Worm (Caenorhabditis elegans): Measurements from ENCODE around the gene cnnm-5.

DNA sequence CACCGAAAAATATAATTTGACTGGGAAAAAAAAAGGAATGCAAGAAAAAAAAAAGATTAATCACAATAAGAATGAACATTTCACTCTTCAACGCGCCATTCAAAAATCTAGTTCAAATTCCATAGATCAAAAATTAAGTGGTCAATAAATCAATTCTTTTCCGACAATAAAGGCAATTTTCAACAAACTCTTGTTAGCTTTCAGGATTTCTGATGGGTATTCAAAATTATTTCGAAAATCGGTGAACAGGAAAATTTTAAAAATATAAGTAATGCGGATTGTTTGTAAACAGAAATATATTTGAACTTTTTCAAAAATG, 28.1 kb downstream of the cnnm-5 start:
- no peak for TF ChIP-seq fkh-4 (tag; optimal IDR thresholded peaks at IDR 0.05; ENCODE audit: borderline replicate concordance)
- TF ChIP-seq egl-13 (tag; optimal IDR thresholded peaks at IDR 0.05), result no peak
- TF ChIP-seq snpc-4 (tag; optimal IDR thresholded peaks at IDR 0.05), result no peak
- TF ChIP-seq nhr-77 (tag; optimal IDR thresholded peaks at IDR 0.05), result no peak
- TF ChIP-seq tbx-2 (tag; optimal IDR thresholded peaks at IDR 0.05), result no peak
- TF ChIP-seq lin-13 (GFP tag; optimal IDR thresholded peaks at IDR 0.05), result no peak
- no peak for TF ChIP-seq sup-37 (GFP tag; optimal IDR thresholded peaks at IDR 0.05)
- no peak for TF ChIP-seq nhr-12 (tag; optimal IDR thresholded peaks at IDR 0.05)
- no peak for TF ChIP-seq unc-30 (tag; optimal IDR thresholded peaks at IDR 0.05)
- no peak for TF ChIP-seq aly-2 (tag; optimal IDR thresholded peaks at IDR 0.05)

Measured in whole organism, L1 larva.